Worm (Caenorhabditis elegans) whole organism, young adult: ENCODE data around the gene F32D8.14.

ENCODE experiments used
- B0035.1 ChIP-seq: sonication (generic microtip); optimal IDR thresholded peaks from 2 replicates; lab custom pipeline; 2016; ENCODE audit warnings: missing genetic modification characterization, mild to moderate bottlenecking, missing compliant biosample characterization, missing genotype, missing genetic modification reagents
- F33H1.4 ChIP-seq: fragments of 200-800 bp; sonication (Bioruptor generic); IDR thresholded peaks from 2 replicates; pipeline ENCODE4 v1.3.6; 2022; ENCODE audit warnings: missing genetic modification reagents, missing genetic modification characterization, missing compliant biosample characterization
- F37B4.10 ChIP-seq: fragments of 200-800 bp; sonication (Bioruptor generic); IDR thresholded peaks from 2 replicates; pipeline ENCODE4 v1.3.6; 2022; ENCODE audit warnings: missing genetic modification characterization, missing compliant biosample characterization
- F39B2.1 ChIP-seq: fragments of 200-800 bp; sonication (Bioruptor generic); IDR thresholded peaks from 2 replicates; pipeline ENCODE4 v1.3.6; 2022; ENCODE audit warnings: missing genetic modification reagents, missing genetic modification characterization, missing compliant biosample characterization
- F57C9.4 ChIP-seq: sonication (generic microtip); optimal IDR thresholded peaks from 2 replicates; lab custom pipeline; 2017; ENCODE audit warnings: mild to moderate bottlenecking, missing genetic modification characterization, missing compliant biosample characterization
- K11D2.4 ChIP-seq: fragments of 200-800 bp; sonication (Bioruptor generic); IDR thresholded peaks from 2 replicates; pipeline ENCODE4 v1.3.6; 2022; ENCODE audit warnings: missing genetic modification reagents, missing genetic modification characterization, missing compliant biosample characterization
- Y53F4B.3 ChIP-seq: fragments of 200-800 bp; sonication (Bioruptor generic); IDR thresholded peaks from 2 replicates; pipeline ENCODE4 v1.3.6; 2022; ENCODE audit warnings: missing genetic modification reagents, missing genetic modification characterization, missing compliant biosample characterization
- Y53G8AR.9 ChIP-seq: fragments of 200-800 bp; sonication (Bioruptor generic); conservative IDR thresholded peaks from 2 replicates; pipeline ENCODE4 v1.3.6; 2022; ENCODE audit warnings: missing genetic modification reagents, missing genetic modification characterization, missing compliant biosample characterization
- Y56A3A.18 ChIP-seq: fragments of 200-800 bp; sonication (Bioruptor generic); IDR thresholded peaks from 2 replicates; pipeline ENCODE4 v1.3.6; 2022; ENCODE audit warnings: missing genetic modification reagents, missing genetic modification characterization, missing compliant biosample characterization
- Y79H2A.3 ChIP-seq: fragments of 200-800 bp; sonication (Bioruptor generic); conservative IDR thresholded peaks from 2 replicates; pipeline ENCODE4 v1.3.6; 2022; ENCODE audit warnings: missing genetic modification reagents, missing genetic modification characterization, missing compliant biosample characterization
- Y95B8A.8 ChIP-seq: fragments of 200-800 bp; sonication (Bioruptor generic); IDR thresholded peaks from 2 replicates; pipeline ENCODE4 v1.3.6; 2022; ENCODE audit warnings: missing genetic modification reagents, missing genetic modification characterization, missing compliant biosample characterization
- ZK185.1 ChIP-seq: sonication (generic microtip); optimal IDR thresholded peaks from 2 replicates; lab custom pipeline; 2016; ENCODE audit warnings: mild to moderate bottlenecking, missing genetic modification characterization, missing compliant biosample characterization; ENCODE audit not compliant: poor library complexity, severe bottlenecking
- ama-1 ChIP-seq, 3 experiments: fragments of 150-350 bp in 1 of 3; sonication (generic microtip) in 2 of 3; optimal IDR thresholded peaks; 2 replicates each; lab custom pipeline; 2014 to 2018; ENCODE audit warnings: missing biosample characterization in 2 of 3, missing genetic modification characterization in 2 of 3, missing genetic modification reagents in 2 of 3
- atf-7 ChIP-seq: sonication (generic microtip); optimal IDR thresholded peaks from 2 replicates; lab custom pipeline; 2017; ENCODE audit warnings: mild to moderate bottlenecking, missing genetic modification characterization, missing compliant biosample characterization
- athp-1 ChIP-seq: sonication (generic microtip); optimal IDR thresholded peaks from 2 replicates; lab custom pipeline; 2017; ENCODE audit warnings: mild to moderate bottlenecking, missing genetic modification characterization, missing compliant biosample characterization
- ccch-3 ChIP-seq: fragments of 200-800 bp; sonication (Bioruptor generic); optimal IDR thresholded peaks from 2 replicates; lab custom pipeline; 2018; ENCODE audit warnings: mild to moderate bottlenecking, missing genetic modification characterization, missing compliant biosample characterization
- die-1 ChIP-seq: sonication (generic microtip); optimal IDR thresholded peaks from 2 replicates; lab custom pipeline; 2016; ENCODE audit warnings: missing genotype, mild to moderate bottlenecking, missing genetic modification characterization, missing compliant biosample characterization
- dox-1 ChIP-seq: fragments of 200-800 bp; sonication (Bioruptor generic); IDR thresholded peaks from 2 replicates; pipeline ENCODE4 v1.3.6; 2022; ENCODE audit warnings: missing genetic modification reagents, missing genetic modification characterization, missing compliant biosample characterization
- egl-44 ChIP-seq: fragments of 200-800 bp; sonication (Bioruptor generic); IDR thresholded peaks from 2 replicates; pipeline ENCODE4 v1.3.6; 2022; ENCODE audit warnings: missing genetic modification reagents, missing genetic modification characterization, missing compliant biosample characterization
- ets-4 ChIP-seq: fragments of 200-800 bp; sonication (Bioruptor generic); optimal IDR thresholded peaks from 2 replicates; lab custom pipeline; 2018; ENCODE audit warnings: mild to moderate bottlenecking, missing genetic modification characterization, missing compliant biosample characterization
- gei-17 ChIP-seq: fragments of 200-800 bp; sonication (Bioruptor generic); optimal IDR thresholded peaks from 2 replicates; lab custom pipeline; 2018; ENCODE audit warnings: mild to moderate bottlenecking, missing genetic modification characterization, missing compliant biosample characterization
- him-1 ChIP-seq: sonication (generic microtip); optimal IDR thresholded peaks from 2 replicates; lab custom pipeline; 2016; ENCODE audit warnings: missing genotype, missing genetic modification reagents, missing genetic modification characterization, missing compliant biosample characterization
- hlh-26 ChIP-seq: fragments of 200-800 bp; sonication (Bioruptor generic); conservative IDR thresholded peaks from 2 replicates; pipeline ENCODE4 v1.3.6; 2022; ENCODE audit warnings: missing genetic modification reagents, missing genetic modification characterization, missing compliant biosample characterization
- hmg-1.2 ChIP-seq: fragments of 200-800 bp; sonication (Bioruptor generic); IDR thresholded peaks from 2 replicates; pipeline ENCODE4 v1.3.6; 2022; ENCODE audit warnings: missing genetic modification reagents, missing genetic modification characterization, missing compliant biosample characterization
- lag-1 ChIP-seq: fragments of 200-800 bp; sonication (Bioruptor generic); IDR thresholded peaks from 2 replicates; pipeline ENCODE4 v1.3.6; 2022; ENCODE audit warnings: missing genetic modification reagents, missing genetic modification characterization, missing compliant biosample characterization
- let-607 ChIP-seq, 2 experiments: fragments of 200-800 bp in 1 of 2; sonication (Bioruptor generic) in 1 of 2; sonication (generic microtip) in 1 of 2; optimal IDR thresholded peaks; 2 replicates each; lab custom pipeline; 2016 to 2018; ENCODE audit warnings: mild to moderate bottlenecking in 2 of 2, missing compliant biosample characterization in 2 of 2, missing genetic modification characterization in 2 of 2, moderate library complexity in 2 of 2, missing genotype in 1 of 2
- lin-35 ChIP-seq, 3 experiments: fragments of 150-350 bp in 2 of 3; sonication (generic microtip) in 1 of 3; optimal IDR thresholded peaks; 2 replicates each; lab custom pipeline; 2014 to 2018; ENCODE audit warnings: missing biosample characterization in 3 of 3, missing genetic modification characterization in 3 of 3, missing genetic modification reagents in 3 of 3
- lsl-1 ChIP-seq: fragments of 200-800 bp; sonication (Bioruptor generic); optimal IDR thresholded peaks from 2 replicates; lab custom pipeline; 2018; ENCODE audit warnings: mild to moderate bottlenecking, missing genetic modification characterization, moderate library complexity, missing compliant biosample characterization
- lsy-27 ChIP-seq: sonication (generic microtip); optimal IDR thresholded peaks from 2 replicates; lab custom pipeline; 2017; ENCODE audit warnings: missing genetic modification characterization, mild to moderate bottlenecking, missing compliant biosample characterization, antibody characterized with exemption, missing genotype, borderline replicate concordance; ENCODE audit not compliant: insufficient read depth
- nfyb-1 ChIP-seq: fragments of 200-800 bp; sonication (Bioruptor generic); IDR thresholded peaks from 2 replicates; pipeline ENCODE4 v1.3.6; 2022; ENCODE audit warnings: missing genetic modification reagents, missing genetic modification characterization, missing compliant biosample characterization
- nhr-179 ChIP-seq: sonication (generic microtip); optimal IDR thresholded peaks from 2 replicates; lab custom pipeline; 2016; ENCODE audit warnings: mild to moderate bottlenecking, missing genetic modification characterization, missing compliant biosample characterization
- nhr-90 ChIP-seq: sonication (generic microtip); optimal IDR thresholded peaks from 2 replicates; lab custom pipeline; 2016; ENCODE audit warnings: missing genotype, mild to moderate bottlenecking, missing genetic modification characterization, missing compliant biosample characterization
- rpc-1 ChIP-seq, 2 experiments: fragments of 150-350 bp in 1 of 2; sonication (generic microtip) in 1 of 2; optimal IDR thresholded peaks; 2 replicates each; lab custom pipeline; 2014 to 2018; ENCODE audit warnings: missing biosample characterization in 1 of 2, missing genetic modification characterization in 1 of 2, missing genetic modification reagents in 1 of 2, missing genotype in 1 of 2
- snpc-1.1 ChIP-seq: sonication (generic microtip); optimal IDR thresholded peaks from 2 replicates; lab custom pipeline; 2017; ENCODE audit warnings: missing genetic modification characterization, mild to moderate bottlenecking, missing compliant biosample characterization, antibody characterized with exemption, moderate library complexity, missing genotype, missing genetic modification reagents; ENCODE audit not compliant: insufficient read depth
- somi-1 ChIP-seq: fragments of 200-800 bp; sonication (Bioruptor generic); optimal IDR thresholded peaks from 2 replicates; lab custom pipeline; 2018; ENCODE audit warnings: mild to moderate bottlenecking, missing genetic modification characterization, missing compliant biosample characterization
- sptf-2 ChIP-seq: fragments of 200-800 bp; sonication (Bioruptor generic); optimal IDR thresholded peaks from 2 replicates; lab custom pipeline; 2018; ENCODE audit warnings: mild to moderate bottlenecking, missing genetic modification characterization, missing compliant biosample characterization
- unc-62 ChIP-seq: fragments of 150-350 bp; optimal IDR thresholded peaks from 2 replicates; lab custom pipeline; 2014; ENCODE audit warnings: missing biosample characterization, missing genetic modification reagents, missing genetic modification characterization
- ztf-22 ChIP-seq: fragments of 200-800 bp; sonication (Bioruptor generic); optimal IDR thresholded peaks from 2 replicates; lab custom pipeline; 2018; ENCODE audit warnings: mild to moderate bottlenecking, missing genetic modification characterization, moderate library complexity, missing compliant biosample characterization
- ztf-28 ChIP-seq: fragments of 200-800 bp; sonication (Bioruptor generic); IDR thresholded peaks from 2 replicates; pipeline ENCODE4 v1.3.6; 2022; ENCODE audit warnings: missing genetic modification reagents, missing genetic modification characterization, missing compliant biosample characterization

F32D8.14 gene

DNA sequence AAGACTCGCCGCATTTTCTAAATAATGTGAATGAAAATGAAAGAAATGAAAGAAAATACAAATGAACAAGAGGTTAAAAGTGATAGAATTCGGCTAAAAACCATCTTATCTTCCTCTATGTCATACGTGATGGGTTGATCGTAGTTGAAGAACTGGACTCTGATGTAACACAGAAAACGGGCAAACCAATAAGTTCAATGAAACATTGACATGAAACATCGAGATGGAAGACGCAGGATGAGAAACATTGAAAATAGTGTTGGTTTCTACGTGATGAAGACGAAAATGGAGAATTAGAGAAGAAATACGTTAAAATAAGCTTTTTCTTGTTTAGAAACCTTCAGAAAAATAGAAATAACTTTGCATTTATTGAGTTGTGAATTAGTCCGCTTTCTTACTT is 3.6 kb downstream of the F32D8.14 start, which contains the start of gene F32D8.12 (continued):
- TF ChIP-seq hlh-26 (GFP tag; lab: Robert Waterston, UW): no peak
- peak; percentile 96 for TF ChIP-seq hmg-1.2 (GFP tag; lab: Robert Waterston, UW)
- TF ChIP-seq ztf-22: no peak
- no peak for TF ChIP-seq egl-44 (GFP tag; lab: Robert Waterston, UW)
- TF ChIP-seq ZK185.1 (tag; lab: Kevin White, UChicago): peak; percentile 9

DNA sequence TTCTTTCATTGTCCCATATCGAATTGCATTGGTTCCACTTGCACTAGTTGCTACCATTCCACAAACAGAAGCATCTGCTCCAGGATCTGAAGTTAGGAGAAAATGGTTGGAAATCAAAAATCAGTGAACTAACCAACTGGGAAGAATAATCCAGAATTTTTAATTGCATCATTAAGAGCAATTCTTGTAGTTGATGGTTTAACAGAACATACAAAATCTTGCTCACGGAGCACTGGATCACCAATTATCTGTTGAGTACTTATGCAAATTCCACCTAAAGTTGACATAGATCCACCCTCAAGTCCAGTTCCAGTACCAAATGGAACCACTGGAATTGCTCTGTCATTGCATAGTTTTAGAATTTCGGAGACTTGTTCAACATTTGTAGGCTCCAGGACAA is 4.8 kb downstream of the F32D8.14 start:
- peak; percentile 12 for TF ChIP-seq F57C9.4 (tag; lab: Kevin White, UChicago)
- no peak for TF ChIP-seq gei-17 (GFP tag; lab: Kevin White, UChicago)
- no peak for TF ChIP-seq die-1 (tag; lab: Kevin White, UChicago)

DNA sequence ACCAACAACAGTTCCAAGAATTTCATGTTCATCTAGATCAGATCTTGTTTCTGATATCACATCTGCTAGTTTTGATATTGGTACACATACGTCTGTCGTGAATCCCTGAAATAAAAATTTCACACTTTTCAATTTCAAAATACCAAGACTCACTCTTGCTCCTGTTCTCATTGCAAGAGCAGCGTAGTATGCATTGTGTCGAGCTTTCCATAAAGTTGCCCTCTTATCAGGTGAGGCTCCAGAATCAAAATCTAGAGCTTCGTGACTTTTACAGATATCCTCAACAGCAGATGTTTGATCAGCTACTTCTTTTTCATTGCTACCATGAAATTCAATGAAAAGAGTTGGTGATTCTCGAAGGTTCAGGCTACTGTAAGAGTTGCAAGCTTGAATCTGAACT is 5.6 kb downstream of the F32D8.14 start, which contains the start of gene F32D8.11:
F32D8.11 (minus strand) TSS at position 101 of the 400 bp plus-strand sequence.
- no peak for TF ChIP-seq let-607 (tag; optimal IDR thresholded peaks at IDR 0.05; lab: Kevin White, UChicago)
- TF ChIP-seq F33H1.4: no peak
- TF ChIP-seq Y53F4B.3 (GFP tag; lab: Robert Waterston, UW): no peak
- 0 out of 2 replicates have a peak, but pooled peaks have one; percentile 6 for TF ChIP-seq Y56A3A.18

DNA sequence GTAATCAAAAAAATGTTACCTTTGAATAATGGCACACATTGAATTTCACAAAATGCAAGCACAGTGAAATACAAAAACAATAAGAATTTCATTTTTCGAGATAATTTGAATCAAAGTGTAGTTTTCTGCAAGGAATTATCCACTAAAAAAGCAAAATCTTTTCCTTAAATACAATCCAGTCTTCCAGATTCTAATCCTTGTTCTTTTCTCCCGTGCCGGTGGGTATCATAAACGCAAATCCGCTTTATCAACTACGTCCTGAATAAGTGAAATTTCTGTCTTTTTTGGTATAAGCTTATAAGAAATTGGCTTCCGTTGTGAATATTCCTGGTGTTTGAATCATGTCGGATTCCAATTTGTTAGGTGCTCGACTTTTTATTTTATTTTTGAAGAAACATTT is 6.4 kb downstream of the F32D8.14 start:
- TF ChIP-seq Y53G8AR.9: peak; percentile 20; the same call in 1 of the 2 replicates
- TF ChIP-seq unc-62 (GFP tag; lab: Kevin White, UChicago): no peak
- TF ChIP-seq snpc-1.1 (tag; lab: Kevin White, UChicago): no peak
- TF ChIP-seq lsl-1 (GFP tag; lab: Kevin White, UChicago): no peak
- no peak for TF ChIP-seq lin-35 (GFP tag; optimal IDR thresholded peaks at IDR 0.05; lab: Kevin White, UChicago)
- TF ChIP-seq B0035.1: no peak
- TF ChIP-seq lag-1 (GFP tag; lab: Robert Waterston, UW): no peak
- no peak for TF ChIP-seq dox-1 (GFP tag; lab: Robert Waterston, UW)
- no peak for TF ChIP-seq athp-1 (tag; lab: Kevin White, UChicago)
- TF ChIP-seq nhr-179 (tag; lab: Kevin White, UChicago): no peak
- peak; percentile 3 for TF ChIP-seq atf-7 (tag; lab: Kevin White, UChicago)

DNA sequence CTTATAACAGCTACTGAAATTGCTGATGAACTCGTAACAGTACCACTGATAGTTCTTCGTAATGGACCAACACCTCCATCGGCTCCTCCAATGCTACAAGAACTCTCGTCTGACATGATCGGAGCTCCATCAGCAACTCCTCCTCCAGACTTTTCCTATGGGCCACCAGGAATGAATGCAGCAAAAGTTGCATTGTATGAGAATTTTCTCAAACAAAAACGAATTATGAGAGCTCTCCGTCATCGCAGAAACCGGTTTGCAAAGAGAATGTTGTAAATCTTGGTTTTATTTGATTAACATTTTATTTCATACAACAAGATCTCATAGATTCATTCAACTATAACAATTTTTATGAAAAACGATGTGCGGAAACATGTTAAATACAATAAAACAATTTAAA is 7.0 kb downstream of the F32D8.14 start:
- TF ChIP-seq let-607 (tag; optimal IDR thresholded peaks at IDR 0.05; lab: Kevin White, UChicago) (peak in 1 of 2 experiments; percentile 20), lin-35 (GFP tag; optimal IDR thresholded peaks at IDR 0.05; lab: Kevin White, UChicago) (no peak), ztf-28 (GFP tag; lab: Robert Waterston, UW) (no peak), unc-62 (GFP tag; lab: Kevin White, UChicago) (no peak), Y79H2A.3 (GFP tag; lab: Robert Waterston, UW) (no peak), nhr-90 (tag; lab: Kevin White, UChicago) (peak; percentile 51), F39B2.1 (GFP tag; lab: Robert Waterston, UW) (no peak), die-1 (tag; lab: Kevin White, UChicago) (peak; percentile 2), rpc-1 (optimal IDR thresholded peaks at IDR 0.05; lab: Kevin White, UChicago) (no peak), rpc-1 (tag; optimal IDR thresholded peaks at IDR 0.05; lab: Kevin White, UChicago) (no peak), somi-1 (GFP tag; lab: Kevin White, UChicago) (peak; percentile 42), F37B4.10 (GFP tag; lab: Robert Waterston, UW) (no peak), egl-44 (GFP tag; lab: Robert Waterston, UW) (no peak), lsy-27 (tag; lab: Kevin White, UChicago) (no peak), ama-1 (optimal IDR thresholded peaks at IDR 0.05; lab: Kevin White, UChicago) (peak; percentile 26), ama-1 (GFP tag; optimal IDR thresholded peaks at IDR 0.05; lab: Kevin White, UChicago) (no peak), nfyb-1 (GFP tag; lab: Robert Waterston, UW) (peak; percentile 66; the same call in 1 of the 2 replicates), sptf-2 (no peak), ets-4 (GFP tag; lab: Kevin White, UChicago) (no peak), ccch-3 (GFP tag; lab: Kevin White, UChicago) (no peak), him-1 (no peak), ztf-22 (no peak), Y95B8A.8 (GFP tag; lab: Robert Waterston, UW) (no peak), K11D2.4 (GFP tag; lab: Robert Waterston, UW) (peak; percentile 64; the same call in 1 of the 2 replicates), atf-7 (tag; lab: Kevin White, UChicago) (peak; percentile 31)
